Worm (Caenorhabditis elegans) whole organism, young adult: ENCODE data around the gene H06H21.37.

Source experiments
- F57A8.1 ChIP-seq: fragments of 200-800 bp; sonication (Bioruptor generic); optimal IDR thresholded peaks from 2 replicates; lab custom pipeline; 2018; ENCODE audit warnings: mild to moderate bottlenecking, missing genetic modification characterization, moderate library complexity, missing compliant biosample characterization
- attf-3 ChIP-seq: fragments of 200-800 bp; sonication (Bioruptor generic); conservative IDR thresholded peaks from 2 replicates; pipeline ENCODE4 v1.3.6; 2022; ENCODE audit warnings: missing genetic modification reagents, missing genetic modification characterization, missing compliant biosample characterization
- dpl-1 ChIP-seq: fragments of 150-350 bp; optimal IDR thresholded peaks from 2 replicates; lab custom pipeline; 2014; ENCODE audit warnings: missing biosample characterization, missing genetic modification reagents, missing genetic modification characterization
- ztf-26 ChIP-seq: sonication (generic microtip); optimal IDR thresholded peaks from 2 replicates; lab custom pipeline; 2017; ENCODE audit warnings: missing genetic modification characterization, missing compliant biosample characterization

DNA sequence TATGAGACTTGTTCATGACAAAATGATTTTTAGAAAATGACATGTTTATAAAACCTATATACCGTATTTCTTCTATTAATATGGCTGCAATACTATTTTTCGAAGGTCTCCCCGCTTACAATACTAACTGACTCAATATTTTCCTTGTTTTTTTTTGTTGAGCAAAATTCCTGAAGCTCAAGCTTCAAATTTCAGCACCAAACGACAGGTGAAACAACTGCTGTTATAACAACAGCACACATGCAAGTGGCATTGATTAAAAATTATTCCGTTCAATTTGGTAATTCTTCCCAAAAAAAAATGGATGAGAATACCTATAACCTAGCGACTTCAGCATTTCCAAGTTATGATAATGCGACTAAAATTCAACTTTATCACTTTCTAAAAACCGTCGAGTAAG, 4.4 kb upstream of the H06H21.37 start, which contains the start of gene srw-94:
- TF ChIP-seq ztf-26 (tag; lab: Kevin White, UChicago) (no peak), dpl-1 (GFP tag; lab: Kevin White, UChicago) (no peak), F57A8.1 (GFP tag; lab: Kevin White, UChicago) (no peak), attf-3 (no peak)
